Fruit fly (Drosophila melanogaster): ENCODE measurements around the gene CG13058.

CG13058 gene

DNA sequence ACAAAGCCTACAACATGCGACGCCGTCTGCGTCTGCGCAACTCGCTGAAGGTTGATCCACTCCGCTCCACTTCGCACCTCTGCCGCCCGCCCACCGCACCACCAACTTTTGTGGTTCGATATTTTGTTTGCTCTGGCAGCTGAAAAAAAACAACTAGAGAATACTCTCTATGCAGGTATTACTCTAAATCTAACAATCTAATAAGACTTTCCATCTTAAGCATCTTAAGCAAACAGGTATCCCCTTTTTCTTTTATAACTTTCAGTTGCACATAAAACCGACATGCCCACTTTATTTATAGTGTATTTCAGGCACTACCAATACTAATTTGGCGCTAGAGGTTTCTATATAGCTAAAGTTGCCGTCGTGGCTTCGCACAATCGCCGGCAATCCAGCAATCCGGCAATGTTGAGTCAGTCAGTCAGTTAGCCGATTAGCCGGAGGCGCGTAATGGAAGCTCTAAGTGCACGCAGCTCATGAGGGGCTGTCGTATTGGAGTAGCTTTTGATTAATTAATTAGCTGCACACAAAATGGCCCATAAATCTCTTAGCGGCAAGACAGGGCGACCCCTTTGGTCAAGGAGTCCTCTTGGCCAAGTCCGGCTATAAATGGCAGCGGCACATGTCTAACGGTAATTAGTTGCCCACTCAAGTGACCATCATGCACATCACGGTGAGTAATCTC, at the start of gene CG13058 (continued):
- TF ChIP-seq Pdp1 (GFP tag; optimal IDR thresholded peaks at IDR 0.05) (no peak), al (GFP tag; IDR thresholded peaks at IDR 0.05) (0 out of 2 replicates have a peak, but pooled peaks have one; percentile 23), az2 (GFP tag; optimal IDR thresholded peaks at IDR 0.05) (peak; percentile 42), CG7271 (tag; optimal IDR thresholded peaks at IDR 0.05) (no peak), Elba2 (GFP tag; optimal IDR thresholded peaks at IDR 0.05) (no peak), CG31365 (tag; optimal IDR thresholded peaks at IDR 0.05) (no peak), ssp (GFP tag; IDR thresholded peaks at IDR 0.05) (no peak), cato (GFP tag; optimal IDR thresholded peaks at IDR 0.05; ENCODE audit: borderline replicate concordance) (no peak), CG12299 (tag; optimal IDR thresholded peaks at IDR 0.05) (no peak), CG10654 (GFP tag; optimal IDR thresholded peaks at IDR 0.05) (no peak), CG7786 (GFP tag; optimal IDR thresholded peaks at IDR 0.05) (peak; percentile 61), vfl (GFP tag; optimal IDR thresholded peaks at IDR 0.05) (peak; percentile 14), NC2β (GFP tag; optimal IDR thresholded peaks at IDR 0.05) (no peak), MESR4 (GFP tag; optimal IDR thresholded peaks at IDR 0.05) (no peak), run (tag; optimal IDR thresholded peaks at IDR 0.05) (peak; percentile 32), CG32767 (GFP tag; IDR thresholded peaks at IDR 0.05) (peak; percentile 71; the same call in 1 of the 2 replicates), tin (GFP tag; optimal IDR thresholded peaks at IDR 0.05) (peak; percentile 25), CG12942 (GFP tag; optimal IDR thresholded peaks at IDR 0.05) (peak; percentile 45), Opbp (GFP tag; IDR thresholded peaks at IDR 0.05; ENCODE audit: partially characterized antibody) (no peak), wdn (GFP tag; IDR thresholded peaks at IDR 0.05) (0 out of 2 replicates have a peak, but pooled peaks have one; percentile 60), CG33557 (GFP tag; optimal IDR thresholded peaks at IDR 0.05) (no peak), mirr (GFP tag; optimal IDR thresholded peaks at IDR 0.05) (no peak), CG2889 (GFP tag; IDR thresholded peaks at IDR 0.05) (0 out of 3 replicates have a peak, but pooled peaks have one; percentile 34), sens (GFP tag) (peak; percentile 40), Gug (GFP tag; IDR thresholded peaks at IDR 0.05) (no peak), pan (optimal IDR thresholded peaks at IDR 0.05) (no peak), pan (GFP tag; optimal IDR thresholded peaks at IDR 0.05 in 1 of 2, IDR thresholded peaks at IDR 0.05 in 1 of 2) (no peak), CG5953 (GFP tag; IDR thresholded peaks at IDR 0.05) (no peak), CG10209 (GFP tag; optimal IDR thresholded peaks at IDR 0.05) (peak; percentile 55), CG16863 (GFP tag; optimal IDR thresholded peaks at IDR 0.05) (peak; percentile 70), CG4404 (GFP tag; IDR thresholded peaks at IDR 0.05) (no peak), sob (GFP tag; IDR thresholded peaks at IDR 0.05) (no peak), Dek (tag; optimal IDR thresholded peaks at IDR 0.05) (peak; percentile 60), fd96Cb (tag; optimal IDR thresholded peaks at IDR 0.05) (peak; percentile 60), CG2678 (tag; optimal IDR thresholded peaks at IDR 0.05) (peak; percentile 78), jumu (GFP tag; optimal IDR thresholded peaks at IDR 0.05) (no peak), CG2199 (GFP tag; IDR thresholded peaks at IDR 0.05) (no peak), MBD-R2 (GFP tag; IDR thresholded peaks at IDR 0.05) (peak; percentile 48), unc-4 (GFP tag; IDR thresholded peaks at IDR 0.05; ENCODE audit: partially characterized antibody) (no peak), jigr1 (GFP tag; IDR thresholded peaks at IDR 0.05) (no peak), ci (GFP tag; IDR thresholded peaks at IDR 0.05) (peak; percentile 75), CG5245 (GFP tag; optimal IDR thresholded peaks at IDR 0.05) (peak; percentile 21), lola (GFP tag; optimal IDR thresholded peaks at IDR 0.05) (no peak), bigmax (GFP tag; optimal IDR thresholded peaks at IDR 0.05) (no peak), CG12104 (GFP tag; optimal IDR thresholded peaks at IDR 0.05) (no peak), klu (GFP tag; IDR thresholded peaks at IDR 0.05) (no peak), CG30020 (tag; optimal IDR thresholded peaks at IDR 0.05) (no peak), lbe (GFP tag; optimal IDR thresholded peaks at IDR 0.05) (no peak), hb (GFP tag; IDR thresholded peaks at IDR 0.05; ENCODE audit: partially characterized antibody) (no peak), kni (GFP tag; optimal IDR thresholded peaks at IDR 0.05) (no peak)

Measured in whole organism, embryonic.